Worm (Caenorhabditis elegans): ENCODE data around the gene C27F2.6.
A peak's percentile ranks its signal among the peaks of the same experiment; 100 is the strongest.

Gene C27F2.6

ce11 chrIII:4968146-4968545, 12.1 kb downstream of the C27F2.6 start:
- no peak for TF ChIP-seq tra-4 (tag; optimal IDR thresholded peaks at IDR 0.05)
- TF ChIP-seq B0310.2 (tag; optimal IDR thresholded peaks at IDR 0.05), result no peak
- TF ChIP-seq sea-1 (GFP tag; conservative IDR thresholded peaks at IDR 0.05), result no peak
- no peak for TF ChIP-seq hnd-1 (tag; optimal IDR thresholded peaks at IDR 0.05)
- no peak for TF ChIP-seq pes-1 (GFP tag; IDR thresholded peaks at IDR 0.05)
- no peak for TF ChIP-seq tbx-37 (GFP tag; conservative IDR thresholded peaks at IDR 0.05)
- TF ChIP-seq F13C5.2 (tag; optimal IDR thresholded peaks at IDR 0.05), result no peak
- no peak for TF ChIP-seq ceh-36 (tag; optimal IDR thresholded peaks at IDR 0.05)
- TF ChIP-seq tbx-11 (GFP tag; IDR thresholded peaks at IDR 0.05), result no peak
- no peak for TF ChIP-seq scrt-1 (GFP tag; IDR thresholded peaks at IDR 0.05)
- TF ChIP-seq flt-1 (GFP tag; IDR thresholded peaks at IDR 0.05), result no peak
- no peak for TF ChIP-seq hmg-4 (GFP tag; optimal IDR thresholded peaks at IDR 0.05)

ce11 chrIII:4967236-4967635, 13.0 kb downstream of the C27F2.6 start:
- TF ChIP-seq hmbx-1 (tag; optimal IDR thresholded peaks at IDR 0.05), result no peak
- no peak for TF ChIP-seq hmg-4 (GFP tag; optimal IDR thresholded peaks at IDR 0.05)
- no peak for TF ChIP-seq hnd-1 (tag; optimal IDR thresholded peaks at IDR 0.05)
- no peak for TF ChIP-seq tbx-11 (GFP tag; IDR thresholded peaks at IDR 0.05)
- TF ChIP-seq pes-1 (GFP tag; IDR thresholded peaks at IDR 0.05), result no peak
- no peak for TF ChIP-seq flt-1 (GFP tag; IDR thresholded peaks at IDR 0.05)
- no peak for TF ChIP-seq B0310.2 (tag; optimal IDR thresholded peaks at IDR 0.05)
- no peak for TF ChIP-seq ama-1 (optimal IDR thresholded peaks at IDR 0.05)
- no peak for TF ChIP-seq scrt-1 (GFP tag; IDR thresholded peaks at IDR 0.05)

- TF ChIP-seq sea-1 (GFP tag; conservative IDR thresholded peaks at IDR 0.05) (no peak), hmg-4 (GFP tag; optimal IDR thresholded peaks at IDR 0.05) (no peak)
Measured at ce11 chrIII:4965271-4965670, 15.0 kb downstream of the C27F2.6 start, which contains the start of gene nca-2. Gene nca-2, plus strand, starts transcription at chrIII:4965571.

ce11 chrIII:4962886-4963285, 17.4 kb downstream of the C27F2.6 start, which contains the start of gene C27F2.9:
Gene C27F2.9, minus strand, starts transcription at chrIII:4963044.
- 0 out of 2 replicates have a peak, but pooled peaks have one; percentile 5 for TF ChIP-seq tbx-11 (GFP tag; IDR thresholded peaks at IDR 0.05)
- peak; percentile 91 for TF ChIP-seq F13C5.2 (tag; optimal IDR thresholded peaks at IDR 0.05)
- TF ChIP-seq pes-1 (GFP tag; IDR thresholded peaks at IDR 0.05), result peak; percentile 67
- TF ChIP-seq ceh-13 (GFP tag; optimal IDR thresholded peaks at IDR 0.05), result no peak
- peak; percentile 1 for TF ChIP-seq ets-7 (tag; optimal IDR thresholded peaks at IDR 0.05)
- no peak for TF ChIP-seq ama-1 (optimal IDR thresholded peaks at IDR 0.05)
- TF ChIP-seq tra-4 (tag; optimal IDR thresholded peaks at IDR 0.05), result no peak
- TF ChIP-seq sea-1 (GFP tag; conservative IDR thresholded peaks at IDR 0.05), result 0 out of 2 replicates have a peak, but pooled peaks have one; percentile 14

ce11 chrIII:4962393-4962792, 17.9 kb downstream of the C27F2.6 start, which contains the start of gene vps-22:
Gene vps-22, minus strand, starts transcription at chrIII:4962493.
- TF ChIP-seq scrt-1 (GFP tag; IDR thresholded peaks at IDR 0.05), result no peak
- TF ChIP-seq ceh-36 (tag; optimal IDR thresholded peaks at IDR 0.05), result no peak
- TF ChIP-seq B0310.2 (tag; optimal IDR thresholded peaks at IDR 0.05), result no peak
- TF ChIP-seq pes-1 (GFP tag; IDR thresholded peaks at IDR 0.05), result no peak
- no peak for TF ChIP-seq hmbx-1 (tag; optimal IDR thresholded peaks at IDR 0.05)
- no peak for TF ChIP-seq hnd-1 (tag; optimal IDR thresholded peaks at IDR 0.05)
- TF ChIP-seq hmg-4 (GFP tag; optimal IDR thresholded peaks at IDR 0.05), result no peak
- no peak for TF ChIP-seq tra-4 (tag; optimal IDR thresholded peaks at IDR 0.05)
- no peak for TF ChIP-seq flt-1 (GFP tag; IDR thresholded peaks at IDR 0.05)
- TF ChIP-seq tbx-11 (GFP tag; IDR thresholded peaks at IDR 0.05), result no peak
- TF ChIP-seq aly-1 (tag; optimal IDR thresholded peaks at IDR 0.05), result no peak
- no peak for TF ChIP-seq tbx-37 (GFP tag; conservative IDR thresholded peaks at IDR 0.05)
- no peak for TF ChIP-seq ceh-13 (GFP tag; optimal IDR thresholded peaks at IDR 0.05)
- TF ChIP-seq ama-1 (optimal IDR thresholded peaks at IDR 0.05), result no peak
- no peak for TF ChIP-seq F13C5.2 (tag; optimal IDR thresholded peaks at IDR 0.05)
- no peak for TF ChIP-seq ets-7 (tag; optimal IDR thresholded peaks at IDR 0.05)
- TF ChIP-seq sea-1 (GFP tag; conservative IDR thresholded peaks at IDR 0.05), result no peak

ce11 chrIII:4961281-4961680, 19.0 kb downstream of the C27F2.6 start:
- TF ChIP-seq tra-4 (tag; optimal IDR thresholded peaks at IDR 0.05), result no peak
- TF ChIP-seq ets-7 (tag; optimal IDR thresholded peaks at IDR 0.05), result no peak
- no peak for TF ChIP-seq B0310.2 (tag; optimal IDR thresholded peaks at IDR 0.05)
- no peak for TF ChIP-seq scrt-1 (GFP tag; IDR thresholded peaks at IDR 0.05)
- no peak for TF ChIP-seq tbx-11 (GFP tag; IDR thresholded peaks at IDR 0.05)
- no peak for TF ChIP-seq ceh-13 (GFP tag; optimal IDR thresholded peaks at IDR 0.05)
- no peak for TF ChIP-seq aly-1 (tag; optimal IDR thresholded peaks at IDR 0.05)
- TF ChIP-seq F13C5.2 (tag; optimal IDR thresholded peaks at IDR 0.05), result no peak
- no peak for TF ChIP-seq flt-1 (GFP tag; IDR thresholded peaks at IDR 0.05)
- no peak for TF ChIP-seq ceh-36 (tag; optimal IDR thresholded peaks at IDR 0.05)
- TF ChIP-seq hmg-4 (GFP tag; optimal IDR thresholded peaks at IDR 0.05), result no peak
- TF ChIP-seq tbx-37 (GFP tag; conservative IDR thresholded peaks at IDR 0.05), result no peak
- TF ChIP-seq pes-1 (GFP tag; IDR thresholded peaks at IDR 0.05), result no peak
- TF ChIP-seq sea-1 (GFP tag; conservative IDR thresholded peaks at IDR 0.05), result no peak

ce11 chrIII:4960204-4960603, 20.1 kb downstream of the C27F2.6 start, which contains the start of gene C27F2.4:
Gene C27F2.4, minus strand, starts transcription at chrIII:4960304.
- no peak for TF ChIP-seq tbx-11 (GFP tag; IDR thresholded peaks at IDR 0.05)
- TF ChIP-seq tbx-37 (GFP tag; conservative IDR thresholded peaks at IDR 0.05), result no peak
- no peak for TF ChIP-seq pes-1 (GFP tag; IDR thresholded peaks at IDR 0.05)
- no peak for TF ChIP-seq scrt-1 (GFP tag; IDR thresholded peaks at IDR 0.05)
- no peak for TF ChIP-seq flt-1 (GFP tag; IDR thresholded peaks at IDR 0.05)
- TF ChIP-seq hmbx-1 (tag; optimal IDR thresholded peaks at IDR 0.05), result no peak
- TF ChIP-seq sea-1 (GFP tag; conservative IDR thresholded peaks at IDR 0.05), result no peak
- no peak for TF ChIP-seq ceh-13 (GFP tag; optimal IDR thresholded peaks at IDR 0.05)
- TF ChIP-seq F13C5.2 (tag; optimal IDR thresholded peaks at IDR 0.05), result no peak
- no peak for TF ChIP-seq aly-1 (tag; optimal IDR thresholded peaks at IDR 0.05)
- TF ChIP-seq ceh-36 (tag; optimal IDR thresholded peaks at IDR 0.05), result no peak
- TF ChIP-seq ets-7 (tag; optimal IDR thresholded peaks at IDR 0.05), result no peak
- no peak for TF ChIP-seq ama-1 (optimal IDR thresholded peaks at IDR 0.05)
- TF ChIP-seq hnd-1 (tag; optimal IDR thresholded peaks at IDR 0.05), result no peak

- TF ChIP-seq F13C5.2 (tag; optimal IDR thresholded peaks at IDR 0.05), result no peak
- no peak for TF ChIP-seq ceh-36 (tag; optimal IDR thresholded peaks at IDR 0.05)
Measured at ce11 chrIII:4956566-4956965, 23.7 kb downstream of the C27F2.6 start, which contains the start of gene C26E6.1. Gene C26E6.1, plus strand, starts transcription at chrIII:4956866.
